Fruit fly (Drosophila melanogaster) whole organism, adult: ENCODE results near the gene CG14085.

Source experiments
- CG11617 ChIP-seq: fragments of 200-800 bp; sonication (Bioruptor generic); optimal IDR thresholded peaks from 2 replicates; lab custom pipeline; 2017; ENCODE audit warnings: mild to moderate bottlenecking, missing biosample characterization, missing genetic modification reagents, missing genetic modification characterization
- CG12768 ChIP-seq: fragments of 200-800 bp; sonication (Bioruptor generic); optimal IDR thresholded peaks from 2 replicates; lab custom pipeline; 2017; ENCODE audit warnings: missing biosample characterization, missing genetic modification characterization, mild to moderate bottlenecking, moderate library complexity, missing genetic modification reagents
- CG14711 ChIP-seq: fragments of 200-800 bp; sonication (Bioruptor generic); optimal IDR thresholded peaks from 2 replicates; lab custom pipeline; 2018; ENCODE audit warnings: missing biosample characterization, mild to moderate bottlenecking, missing genetic modification characterization, moderate library complexity
- CG1620 ChIP-seq: fragments of 200-800 bp; sonication (Bioruptor generic); optimal IDR thresholded peaks from 2 replicates; lab custom pipeline; 2016; ENCODE audit warnings: missing biosample characterization, missing genetic modification characterization
- CG33017 ChIP-seq: fragments of 200-800 bp; sonication (Bioruptor generic); optimal IDR thresholded peaks from 2 replicates; lab custom pipeline; 2018; ENCODE audit warnings: missing biosample characterization, mild to moderate bottlenecking, missing genetic modification characterization, moderate library complexity
- CG5204 ChIP-seq: fragments of 200-800 bp; sonication (Bioruptor generic); optimal IDR thresholded peaks from 2 replicates; lab custom pipeline; 2016; ENCODE audit warnings: missing biosample characterization, missing genetic modification characterization
- CG7045 ChIP-seq: fragments of 200-800 bp; sonication (Bioruptor generic); optimal IDR thresholded peaks from 2 replicates; lab custom pipeline; 2017; ENCODE audit warnings: missing biosample characterization, mild to moderate bottlenecking, missing genetic modification characterization
- CG7101 ChIP-seq: fragments of 200-800 bp; sonication (Bioruptor generic); optimal IDR thresholded peaks from 2 replicates; lab custom pipeline; 2018; ENCODE audit warnings: missing biosample characterization, mild to moderate bottlenecking, missing genetic modification characterization, moderate library complexity
- Clk ChIP-seq: fragments of 200-800 bp; sonication (Bioruptor generic); optimal IDR thresholded peaks from 2 replicates; lab custom pipeline; 2017; ENCODE audit warnings: missing biosample characterization, missing genetic modification characterization
- Crg-1 ChIP-seq: fragments of 200-800 bp; sonication (Bioruptor generic); optimal IDR thresholded peaks from 2 replicates; lab custom pipeline; 2016; ENCODE audit warnings: missing biosample characterization, missing genetic modification characterization
- Hr96 ChIP-seq: fragments of 200-800 bp; sonication (Bioruptor generic); optimal IDR thresholded peaks from 2 replicates; lab custom pipeline; 2016; ENCODE audit warnings: missing biosample characterization, missing genetic modification characterization
- Mnt ChIP-seq: fragments of 200-800 bp; sonication (Bioruptor generic); optimal IDR thresholded peaks from 2 replicates; lab custom pipeline; 2016; ENCODE audit warnings: missing biosample characterization, mild to moderate bottlenecking, missing genetic modification characterization
- bab1 ChIP-seq: fragments of 200-800 bp; sonication (Bioruptor generic); optimal IDR thresholded peaks from 3 replicates; lab custom pipeline; 2019; ENCODE audit warnings: missing biosample characterization, mild to moderate bottlenecking, missing genetic modification characterization, moderate library complexity
- cic ChIP-seq: fragments of 200-800 bp; sonication (Bioruptor generic); optimal IDR thresholded peaks from 2 replicates; lab custom pipeline; 2017; ENCODE audit warnings: missing biosample characterization, mild to moderate bottlenecking, missing genetic modification characterization, moderate library complexity
- cnc ChIP-seq, 2 experiments: fragments of >200 bp; optimal IDR thresholded peaks; 2 replicates each; lab custom pipeline; 2017
- kay ChIP-seq: fragments of 200-800 bp; sonication (Bioruptor generic); peaks from one replicate; lab custom pipeline; 2016; ENCODE audit warnings: missing biosample characterization, missing genetic modification characterization, borderline replicate concordance
- ovo ChIP-seq: fragments of 200-800 bp; sonication (Bioruptor generic); optimal IDR thresholded peaks from 2 replicates; lab custom pipeline; 2016; ENCODE audit warnings: missing biosample characterization, missing genetic modification characterization
- pad ChIP-seq: fragments of 200-800 bp; sonication (Bioruptor generic); optimal IDR thresholded peaks from 3 replicates; lab custom pipeline; 2017; ENCODE audit warnings: missing biosample characterization, missing genetic modification characterization, mild to moderate bottlenecking, moderate library complexity, missing genetic modification reagents
- tj ChIP-seq: fragments of 200-800 bp; sonication (Bioruptor generic); optimal IDR thresholded peaks from 3 replicates; lab custom pipeline; 2017; ENCODE audit warnings: missing biosample characterization, mild to moderate bottlenecking, missing genetic modification characterization, moderate library complexity
- toe ChIP-seq: fragments of 200-800 bp; sonication (Bioruptor generic); optimal IDR thresholded peaks from 2 replicates; lab custom pipeline; 2016; ENCODE audit warnings: missing biosample characterization, missing genetic modification characterization

CG14085 gene

dm6 chr3L:19236554-19236953 lies 32.6 kb upstream of the CG14085 start:
- TF ChIP-seq Clk (GFP tag; lab: Kevin White, UChicago) (no peak), tj (no peak), pad (no peak), CG12768 (GFP tag; lab: Kevin White, UChicago) (no peak), Mnt (no peak), CG1620 (no peak)

- TF ChIP-seq CG14711 (tag; lab: Kevin White, UChicago) = no peak
- TF ChIP-seq ovo (GFP tag; lab: Kevin White, UChicago) = no peak
- no peak for TF ChIP-seq CG1620
Measured at dm6 chr3L:19237780-19238179, 31.4 kb upstream of the CG14085 start.

- TF ChIP-seq CG5204 (GFP tag; lab: Kevin White, UChicago) (no peak), CG33017 (tag; lab: Kevin White, UChicago) (no peak), CG7101 (tag; lab: Kevin White, UChicago) (no peak), CG12768 (GFP tag; lab: Kevin White, UChicago) (no peak), Hr96 (GFP tag; lab: Kevin White, UChicago) (no peak), cnc (optimal IDR thresholded peaks at IDR 0.05; lab: Kevin White, UChicago) (no peak), Crg-1 (GFP tag; lab: Kevin White, UChicago) (no peak), pad (no peak), CG1620 (no peak), CG7045 (GFP tag; lab: Kevin White, UChicago) (no peak), tj (no peak), bab1 (GFP tag; lab: Kevin White, UChicago) (no peak), kay (GFP tag; lab: Kevin White, UChicago) (no peak), toe (GFP tag; lab: Kevin White, UChicago) (no peak), Clk (GFP tag; lab: Kevin White, UChicago) (no peak), cic (GFP tag; lab: Kevin White, UChicago) (no peak), CG11617 (GFP tag; lab: Kevin White, UChicago) (no peak), ovo (GFP tag; lab: Kevin White, UChicago) (no peak), Mnt (no peak)
Measured at dm6 chr3L:19251643-19252042, 17.5 kb upstream of the CG14085 start.

dm6 chr3L:19254715-19255428 lies 14.3 kb upstream of the CG14085 start, which contains the start of the genes mRpL21 and rept:
mRpL21 (minus strand) TSS chr3L:19255061.
rept (plus strand) TSS chr3L:19255340.
- TF ChIP-seq CG12768 (GFP tag; lab: Kevin White, UChicago) = peak; percentile 76
- no peak for TF ChIP-seq Clk (GFP tag; lab: Kevin White, UChicago)
- peak; percentile 73 for TF ChIP-seq toe (GFP tag; lab: Kevin White, UChicago)
- TF ChIP-seq CG1620 = peak; percentile 78
- peak; percentile 75 for TF ChIP-seq Crg-1 (GFP tag; lab: Kevin White, UChicago)
- TF ChIP-seq pad = peak; percentile 64
- peak; percentile 74 for TF ChIP-seq CG7101 (tag; lab: Kevin White, UChicago)
- peak; percentile 61 for TF ChIP-seq CG11617 (GFP tag; lab: Kevin White, UChicago)
- no peak for TF ChIP-seq kay (GFP tag; lab: Kevin White, UChicago)
- TF ChIP-seq CG7045 (GFP tag; lab: Kevin White, UChicago) = peak; percentile 63
- peak; percentile 54 for TF ChIP-seq CG33017 (tag; lab: Kevin White, UChicago)
- no peak for TF ChIP-seq CG5204 (GFP tag; lab: Kevin White, UChicago)
- TF ChIP-seq bab1 (GFP tag; lab: Kevin White, UChicago) = peak; percentile 34
- peak; percentile 19 for TF ChIP-seq cic (GFP tag; lab: Kevin White, UChicago)
- TF ChIP-seq cnc (optimal IDR thresholded peaks at IDR 0.05; lab: Kevin White, UChicago) = no peak
- peak; percentile 23 for TF ChIP-seq tj
- TF ChIP-seq ovo (GFP tag; lab: Kevin White, UChicago) = peak; percentile 48
- peak; percentile 41 for TF ChIP-seq CG14711 (tag; lab: Kevin White, UChicago)
- peak; percentile 64 for TF ChIP-seq Hr96 (GFP tag; lab: Kevin White, UChicago)
- TF ChIP-seq Mnt = peak; percentile 97

dm6 chr3L:19258199-19258598 lies 11.0 kb upstream of the CG14085 start:
- TF ChIP-seq bab1 (GFP tag; lab: Kevin White, UChicago) = no peak
- peak; percentile 6 for TF ChIP-seq cic (GFP tag; lab: Kevin White, UChicago)

- TF ChIP-seq CG33017 (tag; lab: Kevin White, UChicago) (no peak), Mnt (peak; percentile 72), CG1620 (no peak), toe (GFP tag; lab: Kevin White, UChicago) (no peak), cnc (optimal IDR thresholded peaks at IDR 0.05; lab: Kevin White, UChicago) (no peak), CG12768 (GFP tag; lab: Kevin White, UChicago) (peak; percentile 45), ovo (GFP tag; lab: Kevin White, UChicago) (no peak), cic (GFP tag; lab: Kevin White, UChicago) (peak; percentile 92), pad (no peak), Hr96 (GFP tag; lab: Kevin White, UChicago) (peak; percentile 29), CG7101 (tag; lab: Kevin White, UChicago) (no peak), CG5204 (GFP tag; lab: Kevin White, UChicago) (no peak), Clk (GFP tag; lab: Kevin White, UChicago) (no peak), CG14711 (tag; lab: Kevin White, UChicago) (peak; percentile 8), CG7045 (GFP tag; lab: Kevin White, UChicago) (peak; percentile 11), tj (peak; percentile 48), bab1 (GFP tag; lab: Kevin White, UChicago) (peak; percentile 26)
Measured at dm6 chr3L:19260278-19260803, 8.8 kb upstream of the CG14085 start, which contains the start of gene nes. nes (minus strand) TSS chr3L:19260679.
